Fruit fly (Drosophila melanogaster): ENCODE measurements around the gene CG14742.

The CG14742 gene

dm6 chr3R:12214201-12214600 is at the start of gene CG14742:
CG14742 (plus strand) TSS chr3R:12214501.
- TF ChIP-seq Sin3A (optimal IDR thresholded peaks at IDR 0.05) (no peak), ttk (optimal IDR thresholded peaks at IDR 0.05) (no peak), insv (optimal IDR thresholded peaks at IDR 0.05) (no peak), h (optimal IDR thresholded peaks at IDR 0.05) (no peak), psq (optimal IDR thresholded peaks at IDR 0.05) (no peak), Myc (optimal IDR thresholded peaks at IDR 0.05) (no peak)

- TF ChIP-seq h (optimal IDR thresholded peaks at IDR 0.05) = no peak
- TF ChIP-seq psq (optimal IDR thresholded peaks at IDR 0.05) = no peak
- TF ChIP-seq ttk (optimal IDR thresholded peaks at IDR 0.05) = no peak
- no peak for TF ChIP-seq Myc (optimal IDR thresholded peaks at IDR 0.05)
- no peak for TF ChIP-seq insv (optimal IDR thresholded peaks at IDR 0.05)
- no peak for TF ChIP-seq Sin3A (optimal IDR thresholded peaks at IDR 0.05)
These were observed 48.2 kb upstream of the CG14742 start, which contains the start of gene Cpn for dm6 chr3R:12166086-12166485. Cpn (minus strand) TSS chr3R:12166186.

- no peak for TF ChIP-seq Sin3A (optimal IDR thresholded peaks at IDR 0.05)
- no peak for TF ChIP-seq Myc (optimal IDR thresholded peaks at IDR 0.05)
- TF ChIP-seq insv (optimal IDR thresholded peaks at IDR 0.05) = no peak
- TF ChIP-seq psq (optimal IDR thresholded peaks at IDR 0.05) = no peak
- TF ChIP-seq ttk (optimal IDR thresholded peaks at IDR 0.05) = no peak
- no peak for TF ChIP-seq h (optimal IDR thresholded peaks at IDR 0.05)
These were observed 46.0 kb upstream of the CG14742 start for dm6 chr3R:12168348-12168747.

dm6 chr3R:12185615-12186014 is 28.7 kb upstream of the CG14742 start:
- TF ChIP-seq insv (optimal IDR thresholded peaks at IDR 0.05) (no peak), h (optimal IDR thresholded peaks at IDR 0.05) (no peak), Sin3A (optimal IDR thresholded peaks at IDR 0.05) (no peak), ttk (optimal IDR thresholded peaks at IDR 0.05) (no peak), psq (optimal IDR thresholded peaks at IDR 0.05) (no peak), Myc (optimal IDR thresholded peaks at IDR 0.05) (no peak)

dm6 chr3R:12194911-12195310 is 19.4 kb upstream of the CG14742 start, which contains the start of the genes eIF3d2 and CG43450:
eIF3d2 (minus strand) TSS chr3R:12195011.
CG43450 (plus strand) TSS chr3R:12195294.
- TF ChIP-seq Sin3A (optimal IDR thresholded peaks at IDR 0.05) (no peak), psq (optimal IDR thresholded peaks at IDR 0.05) (no peak), insv (optimal IDR thresholded peaks at IDR 0.05) (no peak), ttk (optimal IDR thresholded peaks at IDR 0.05) (no peak), Myc (optimal IDR thresholded peaks at IDR 0.05) (no peak), h (optimal IDR thresholded peaks at IDR 0.05) (no peak)

dm6 chr3R:12196100-12196499 is 18.2 kb upstream of the CG14742 start:
- TF ChIP-seq ttk (optimal IDR thresholded peaks at IDR 0.05) = no peak
- TF ChIP-seq psq (optimal IDR thresholded peaks at IDR 0.05) = no peak
- TF ChIP-seq Myc (optimal IDR thresholded peaks at IDR 0.05) = no peak
- TF ChIP-seq h (optimal IDR thresholded peaks at IDR 0.05) = no peak
- TF ChIP-seq Sin3A (optimal IDR thresholded peaks at IDR 0.05) = no peak
- TF ChIP-seq insv (optimal IDR thresholded peaks at IDR 0.05) = no peak

- TF ChIP-seq ttk (optimal IDR thresholded peaks at IDR 0.05) (no peak), psq (optimal IDR thresholded peaks at IDR 0.05) (no peak), Myc (optimal IDR thresholded peaks at IDR 0.05) (no peak), Sin3A (optimal IDR thresholded peaks at IDR 0.05) (no peak), insv (optimal IDR thresholded peaks at IDR 0.05) (no peak), h (optimal IDR thresholded peaks at IDR 0.05) (no peak)
These were observed 16.7 kb upstream of the CG14742 start, which contains the start of gene Adk1 for dm6 chr3R:12197641-12198040. Adk1 (plus strand) TSS chr3R:12197941.

dm6 chr3R:12210260-12210659 is 4.0 kb upstream of the CG14742 start, which contains the start of gene CG4830:
CG4830 (minus strand) TSS chr3R:12210360.
- TF ChIP-seq Sin3A (optimal IDR thresholded peaks at IDR 0.05) (no peak), insv (optimal IDR thresholded peaks at IDR 0.05) (no peak)

- TF ChIP-seq psq (optimal IDR thresholded peaks at IDR 0.05) (no peak), Sin3A (optimal IDR thresholded peaks at IDR 0.05) (no peak), ttk (optimal IDR thresholded peaks at IDR 0.05) (no peak), Myc (optimal IDR thresholded peaks at IDR 0.05) (no peak), h (optimal IDR thresholded peaks at IDR 0.05) (no peak), insv (optimal IDR thresholded peaks at IDR 0.05) (no peak)
These were observed 2.7 kb upstream of the CG14742 start for dm6 chr3R:12211552-12211951.

- TF ChIP-seq psq (optimal IDR thresholded peaks at IDR 0.05) (no peak), Myc (optimal IDR thresholded peaks at IDR 0.05) (no peak), h (optimal IDR thresholded peaks at IDR 0.05) (no peak), Sin3A (optimal IDR thresholded peaks at IDR 0.05) (no peak), insv (optimal IDR thresholded peaks at IDR 0.05) (no peak), ttk (optimal IDR thresholded peaks at IDR 0.05) (no peak)
These were observed 5.2 kb downstream of the CG14742 start, which contains the start of gene Cog1 for dm6 chr3R:12219497-12219896. Cog1 (minus strand) TSS chr3R:12219686.

dm6 chr3R:12221366-12221916 is 7.1 kb downstream of the CG14742 start, which contains the start of gene CG4860:
CG4860 (minus strand) TSS chr3R:12221464.
- no peak for TF ChIP-seq insv (optimal IDR thresholded peaks at IDR 0.05)
- TF ChIP-seq h (optimal IDR thresholded peaks at IDR 0.05) = no peak
- no peak for TF ChIP-seq ttk (optimal IDR thresholded peaks at IDR 0.05)
- TF ChIP-seq Myc (optimal IDR thresholded peaks at IDR 0.05) = no peak
- no peak for TF ChIP-seq Sin3A (optimal IDR thresholded peaks at IDR 0.05)
- TF ChIP-seq psq (optimal IDR thresholded peaks at IDR 0.05) = no peak

dm6 chr3R:12222093-12222492 is 7.8 kb downstream of the CG14742 start, which contains the start of gene Rsbp15:
Rsbp15 (plus strand) TSS chr3R:12222387.
- TF ChIP-seq h (optimal IDR thresholded peaks at IDR 0.05) (no peak), psq (optimal IDR thresholded peaks at IDR 0.05) (no peak), insv (optimal IDR thresholded peaks at IDR 0.05) (no peak), Myc (optimal IDR thresholded peaks at IDR 0.05) (no peak), Sin3A (optimal IDR thresholded peaks at IDR 0.05) (no peak), ttk (optimal IDR thresholded peaks at IDR 0.05) (no peak)

- no peak for TF ChIP-seq insv (optimal IDR thresholded peaks at IDR 0.05)
- TF ChIP-seq h (optimal IDR thresholded peaks at IDR 0.05) = no peak
- no peak for TF ChIP-seq psq (optimal IDR thresholded peaks at IDR 0.05)
- TF ChIP-seq Sin3A (optimal IDR thresholded peaks at IDR 0.05) = no peak
- TF ChIP-seq Myc (optimal IDR thresholded peaks at IDR 0.05) = no peak
- TF ChIP-seq ttk (optimal IDR thresholded peaks at IDR 0.05) = no peak
These were observed 10.6 kb downstream of the CG14742 start, which contains the start of gene CG17404 for dm6 chr3R:12224919-12225318. CG17404 (minus strand) TSS chr3R:12225019.
